Fruit fly (Drosophila melanogaster): ENCODE results near the gene CG12984.

CG12984 gene

dm6 chr3L:21024965-21025833, 33.7 kb downstream of the CG12984 start:
- TF ChIP-seq br (optimal IDR thresholded peaks at IDR 0.05) (no peak), Nf-YA (GFP tag; IDR thresholded peaks at IDR 0.05) (no peak), ash1 (GFP tag; optimal IDR thresholded peaks at IDR 0.05) (no peak), ac (GFP tag; optimal IDR thresholded peaks at IDR 0.05) (no peak), CG10209 (GFP tag; optimal IDR thresholded peaks at IDR 0.05) (no peak), ind (GFP tag; optimal IDR thresholded peaks at IDR 0.05) (no peak), CG10462 (GFP tag; optimal IDR thresholded peaks at IDR 0.05) (no peak), CG17568 (GFP tag; optimal IDR thresholded peaks at IDR 0.05) (peak; percentile 5), org-1 (GFP tag; optimal IDR thresholded peaks at IDR 0.05) (no peak), Gsc (GFP tag; IDR thresholded peaks at IDR 0.05) (no peak), CG3838 (GFP tag; optimal IDR thresholded peaks at IDR 0.05) (no peak), Dip3 (GFP tag; optimal IDR thresholded peaks at IDR 0.05) (no peak), CG34224 (GFP tag; IDR thresholded peaks at IDR 0.05; ENCODE audit: partially characterized antibody) (0 out of 3 replicates have a peak, but pooled peaks have one; percentile 45), Bgb (GFP tag; IDR thresholded peaks at IDR 0.05; ENCODE audit: partially characterized antibody) (no peak), ewg (GFP tag; optimal IDR thresholded peaks at IDR 0.05) (no peak), grau (tag; optimal IDR thresholded peaks at IDR 0.05) (no peak), CTCF (GFP tag; optimal IDR thresholded peaks at IDR 0.05) (no peak), CG10959 (GFP tag; IDR thresholded peaks at IDR 0.05) (no peak), CG12942 (GFP tag; optimal IDR thresholded peaks at IDR 0.05) (no peak), hth (optimal IDR thresholded peaks at IDR 0.05) (no peak), ems (GFP tag; optimal IDR thresholded peaks at IDR 0.05) (no peak), wek (GFP tag; optimal IDR thresholded peaks at IDR 0.05) (no peak), CG4328 (GFP tag; optimal IDR thresholded peaks at IDR 0.05) (no peak), corto (GFP tag; optimal IDR thresholded peaks at IDR 0.05) (no peak), sna (GFP tag; IDR thresholded peaks at IDR 0.05; ENCODE audit: partially characterized antibody) (no peak), CG15269 (tag; optimal IDR thresholded peaks at IDR 0.05) (no peak), bab2 (GFP tag; optimal IDR thresholded peaks at IDR 0.05) (no peak), sc (optimal IDR thresholded peaks at IDR 0.05) (no peak), sc (GFP tag; optimal IDR thresholded peaks at IDR 0.05) (no peak), Blimp-1 (GFP tag; optimal IDR thresholded peaks at IDR 0.05) (no peak), MBD-R2 (GFP tag; IDR thresholded peaks at IDR 0.05) (no peak), prd (optimal IDR thresholded peaks at IDR 0.05) (no peak), prd (GFP tag; IDR thresholded peaks at IDR 0.05) (no peak), tup (GFP tag; optimal IDR thresholded peaks at IDR 0.05) (no peak), fd96Cb (tag; optimal IDR thresholded peaks at IDR 0.05) (no peak), dati (GFP tag; IDR thresholded peaks at IDR 0.05) (no peak), Hr78 (GFP tag; optimal IDR thresholded peaks at IDR 0.05) (no peak), ERR (GFP tag; optimal IDR thresholded peaks at IDR 0.05) (no peak), ttk (GFP tag; IDR thresholded peaks at IDR 0.05) (no peak), Rx (GFP tag; IDR thresholded peaks at IDR 0.05) (no peak), CG7963 (GFP tag; IDR thresholded peaks at IDR 0.05; ENCODE audit: partially characterized antibody) (no peak), dmrt11E (tag; optimal IDR thresholded peaks at IDR 0.05) (no peak), CG14441 (GFP tag; IDR thresholded peaks at IDR 0.05) (no peak), row (GFP tag; IDR thresholded peaks at IDR 0.05) (no peak), CG33557 (GFP tag; optimal IDR thresholded peaks at IDR 0.05) (no peak), Sry-β (GFP tag; optimal IDR thresholded peaks at IDR 0.05) (no peak), CG10321 (GFP tag; IDR thresholded peaks at IDR 0.05) (no peak), Lpt (GFP tag; optimal IDR thresholded peaks at IDR 0.05) (no peak), CG11723 (GFP tag; optimal IDR thresholded peaks at IDR 0.05) (no peak), CG2116 (GFP tag; optimal IDR thresholded peaks at IDR 0.05) (no peak), Atf-2 (GFP tag; optimal IDR thresholded peaks at IDR 0.05) (no peak)
